Worm (Caenorhabditis elegans) whole organism, mixed stage, embryonic: ENCODE results near the gene mrpl-48.
A peak's percentile ranks its signal among the peaks of the same experiment; 100 is the strongest.

Experiments
- M03D4.4 ChIP-seq: sonication (generic microtip); optimal IDR thresholded peaks from 2 replicates; lab custom pipeline; 2017; ENCODE audit warnings: mild to moderate bottlenecking, missing genetic modification characterization, missing compliant biosample characterization
- bed-3 ChIP-seq: fragments of 200-800 bp; sonication (Bioruptor generic); optimal IDR thresholded peaks from 3 replicates; lab custom pipeline; 2018; ENCODE audit warnings: mild to moderate bottlenecking, missing genetic modification characterization, moderate library complexity, missing compliant biosample characterization
- blmp-1 ChIP-seq: fragments of 150-350 bp; optimal IDR thresholded peaks from 2 replicates; lab custom pipeline; 2014; ENCODE audit warnings: missing biosample characterization, missing genetic modification characterization
- ceh-39 ChIP-seq: fragments of 150-350 bp; optimal IDR thresholded peaks from 2 replicates; lab custom pipeline; 2014; ENCODE audit warnings: missing biosample characterization, missing genetic modification characterization
- ceh-43 ChIP-seq: fragments of 200-800 bp; sonication (Bioruptor generic); optimal IDR thresholded peaks from 2 replicates; lab custom pipeline; 2018; ENCODE audit warnings: mild to moderate bottlenecking, missing genetic modification characterization, moderate library complexity, missing compliant biosample characterization
- ces-1 ChIP-seq: fragments of 150-350 bp; optimal IDR thresholded peaks from 2 replicates; lab custom pipeline; 2014; ENCODE audit warnings: missing biosample characterization, missing genetic modification reagents, missing genetic modification characterization
- cnd-1 ChIP-seq: fragments of 200-800 bp; sonication (Bioruptor generic); optimal IDR thresholded peaks from 2 replicates; lab custom pipeline; 2018; ENCODE audit warnings: mild to moderate bottlenecking, missing genetic modification characterization, missing compliant biosample characterization
- drap-1 ChIP-seq: fragments of 200-800 bp; sonication (Bioruptor generic); optimal IDR thresholded peaks from 3 replicates; lab custom pipeline; 2018; ENCODE audit warnings: mild to moderate bottlenecking, missing genetic modification characterization, missing compliant biosample characterization
- elt-3 ChIP-seq: fragments of 150-350 bp; optimal IDR thresholded peaks from 2 replicates; lab custom pipeline; 2014; ENCODE audit warnings: missing biosample characterization, missing genetic modification characterization
- ham-2 ChIP-seq: fragments of 200-800 bp; sonication (Bioruptor generic); optimal IDR thresholded peaks from 2 replicates; lab custom pipeline; 2018; ENCODE audit warnings: mild to moderate bottlenecking, missing genetic modification characterization, missing compliant biosample characterization
- hlh-1 ChIP-seq: fragments of 150-350 bp; optimal IDR thresholded peaks from 2 replicates; lab custom pipeline; 2014; ENCODE audit warnings: missing biosample characterization, missing genetic modification reagents, missing genetic modification characterization
- lin-13 ChIP-seq: fragments of 150-350 bp; optimal IDR thresholded peaks from 2 replicates; lab custom pipeline; 2014; ENCODE audit warnings: missing biosample characterization, missing genetic modification characterization
- lin-32 ChIP-seq: fragments of 200-800 bp; sonication (Bioruptor generic); optimal IDR thresholded peaks from 2 replicates; lab custom pipeline; 2018; ENCODE audit warnings: mild to moderate bottlenecking, missing genetic modification characterization, missing compliant biosample characterization
- lsy-2 ChIP-seq: fragments of 150-350 bp; optimal IDR thresholded peaks from 2 replicates; lab custom pipeline; 2014; ENCODE audit warnings: missing biosample characterization, missing genetic modification characterization
- mab-5 ChIP-seq: fragments of 150-350 bp; optimal IDR thresholded peaks from 2 replicates; lab custom pipeline; 2014; ENCODE audit warnings: missing biosample characterization, missing genetic modification characterization
- mep-1 ChIP-seq: fragments of 150-350 bp; optimal IDR thresholded peaks from 2 replicates; lab custom pipeline; 2017; ENCODE audit warnings: missing biosample characterization, missing genetic modification reagents, missing genetic modification characterization, inconsistent platforms
- mls-2 ChIP-seq: sonication (generic microtip); optimal IDR thresholded peaks from 2 replicates; lab custom pipeline; 2016; ENCODE audit warnings: mild to moderate bottlenecking, missing genetic modification characterization, moderate library complexity, missing compliant biosample characterization
- nhr-12 ChIP-seq: fragments of 150-350 bp; optimal IDR thresholded peaks from 2 replicates; lab custom pipeline; 2014; ENCODE audit warnings: missing biosample characterization, missing genetic modification characterization
- nhr-2 ChIP-seq: fragments of 150-350 bp; optimal IDR thresholded peaks from 2 replicates; lab custom pipeline; 2014; ENCODE audit warnings: missing biosample characterization, missing genetic modification characterization
- nhr-237 ChIP-seq: fragments of 150-350 bp; optimal IDR thresholded peaks from 2 replicates; lab custom pipeline; 2014; ENCODE audit warnings: missing biosample characterization, missing genetic modification characterization
- nhr-28 ChIP-seq: fragments of 150-350 bp; optimal IDR thresholded peaks from 2 replicates; lab custom pipeline; 2014; ENCODE audit warnings: missing biosample characterization, missing genetic modification characterization
- nhr-76 ChIP-seq: sonication (generic microtip); optimal IDR thresholded peaks from 2 replicates; lab custom pipeline; 2017; ENCODE audit warnings: missing biosample characterization, missing genetic modification characterization
- pha-4 ChIP-seq: fragments of 150-350 bp; optimal IDR thresholded peaks from 2 replicates; lab custom pipeline; 2018; ENCODE audit warnings: missing biosample characterization, missing genetic modification reagents, missing genetic modification characterization
- snpc-4 ChIP-seq: fragments of 150-350 bp; optimal IDR thresholded peaks from 2 replicates; lab custom pipeline; 2014; ENCODE audit warnings: missing biosample characterization, missing genetic modification characterization
- sptf-1 ChIP-seq: sonication (generic microtip); optimal IDR thresholded peaks from 2 replicates; lab custom pipeline; 2017; ENCODE audit warnings: mild to moderate bottlenecking, missing genetic modification characterization, moderate library complexity, missing compliant biosample characterization
- tbx-8 ChIP-seq: fragments of 200-800 bp; sonication (Bioruptor generic); optimal IDR thresholded peaks from 2 replicates; lab custom pipeline; 2018; ENCODE audit warnings: mild to moderate bottlenecking, missing genetic modification characterization, moderate library complexity, missing compliant biosample characterization
- unc-39 ChIP-seq: fragments of 150-350 bp; optimal IDR thresholded peaks from 2 replicates; lab custom pipeline; 2014; ENCODE audit warnings: missing biosample characterization, missing genetic modification characterization
- unc-62 ChIP-seq: fragments of 150-350 bp; optimal IDR thresholded peaks from 2 replicates; lab custom pipeline; 2014; ENCODE audit warnings: missing biosample characterization, missing genetic modification reagents, missing genetic modification characterization
- ztf-11 ChIP-seq: fragments of 150-350 bp; optimal IDR thresholded peaks from 2 replicates; lab custom pipeline; 2014; ENCODE audit warnings: missing biosample characterization, missing genetic modification characterization

The mrpl-48 gene

DNA sequence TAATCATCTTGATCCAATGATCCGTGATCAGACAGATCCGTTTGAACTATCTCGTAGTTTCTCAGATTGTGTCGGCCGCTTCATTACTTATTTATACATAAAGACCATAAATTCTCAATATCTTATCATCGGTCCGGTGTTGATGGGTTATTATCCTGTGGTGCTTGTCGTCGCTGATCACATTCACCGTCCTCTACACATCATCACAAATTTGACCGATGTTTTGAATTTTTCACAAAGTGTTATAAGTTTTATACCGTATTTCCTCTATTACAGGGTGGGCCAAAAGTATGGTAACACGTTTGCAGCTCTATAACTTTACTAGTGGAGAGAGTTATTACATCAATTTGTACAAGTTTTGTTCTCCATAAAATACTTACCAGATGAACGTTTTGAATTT, 5.6 kb upstream of the mrpl-48 start:
- TF ChIP-seq nhr-12 (tag; lab: Kevin White, UChicago): no peak
- no peak for TF ChIP-seq pha-4 (tag; lab: Kevin White, UChicago)
- no peak for TF ChIP-seq nhr-2 (tag; lab: Kevin White, UChicago)
- no peak for TF ChIP-seq ceh-39 (tag; lab: Kevin White, UChicago)

DNA sequence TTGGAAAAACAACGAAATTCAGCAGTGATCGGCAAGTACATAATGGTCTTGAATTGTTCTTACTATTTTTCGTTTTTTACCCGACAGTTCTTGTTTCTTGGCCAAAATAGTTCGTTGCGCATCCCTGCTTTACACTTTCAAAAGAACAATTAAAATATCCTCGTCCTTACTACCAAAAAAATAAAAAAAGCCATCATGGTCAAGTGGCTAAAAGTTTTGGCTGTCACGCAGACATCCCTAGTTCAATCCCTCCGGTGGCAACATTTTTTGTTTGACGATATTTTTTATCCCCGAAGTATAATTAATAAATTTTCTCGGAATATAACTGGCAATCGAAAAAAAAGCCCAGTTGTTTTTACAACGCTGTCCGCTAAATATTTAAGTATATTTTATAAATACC, 1.6 kb upstream of the mrpl-48 start:
- TF ChIP-seq mls-2 (no peak), blmp-1 (tag; lab: Kevin White, UChicago) (no peak), unc-39 (tag; lab: Kevin White, UChicago) (no peak), nhr-2 (tag; lab: Kevin White, UChicago) (no peak), ces-1 (GFP tag; lab: Kevin White, UChicago) (no peak), nhr-237 (tag; lab: Kevin White, UChicago) (no peak), sptf-1 (tag; lab: Kevin White, UChicago) (no peak), tbx-8 (GFP tag; lab: Kevin White, UChicago) (no peak), lin-13 (no peak)
- TF ChIP-seq, all 35 proteins: peak for 0

DNA sequence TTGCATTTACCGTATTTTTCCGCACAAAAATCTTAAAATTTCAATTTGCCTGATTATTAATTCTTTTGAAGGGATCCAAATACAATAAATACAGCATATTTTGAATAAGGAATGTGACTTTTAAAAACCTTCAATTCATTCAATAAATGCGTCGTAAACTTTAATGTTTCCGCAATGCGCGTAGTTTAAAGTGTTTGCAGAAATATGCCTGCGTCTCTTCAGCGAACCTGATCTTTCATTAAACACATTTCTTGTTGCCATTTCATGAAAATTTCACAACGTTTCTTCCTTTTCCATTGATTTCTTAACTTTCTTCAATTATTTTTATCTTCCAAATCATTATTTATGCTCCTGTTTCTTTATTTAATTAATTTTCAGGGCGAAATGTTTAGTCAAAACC, 1.2 kb upstream of the mrpl-48 start, which contains the start of gene vps-37:
TSS of gene vps-37 (plus strand) at position 378 of the 400 bp plus-strand sequence.
- peak; percentile 86 for TF ChIP-seq lsy-2 (tag; lab: Kevin White, UChicago)
- TF ChIP-seq bed-3 (GFP tag; lab: Kevin White, UChicago): peak; percentile 18
- no peak for TF ChIP-seq lin-32
- no peak for TF ChIP-seq unc-39 (tag; lab: Kevin White, UChicago)
- peak; percentile 98 for TF ChIP-seq ces-1 (GFP tag; lab: Kevin White, UChicago)
- peak; percentile 39 for TF ChIP-seq cnd-1 (tag; lab: Kevin White, UChicago)
- TF ChIP-seq snpc-4: no peak
- TF ChIP-seq sptf-1 (tag; lab: Kevin White, UChicago): peak; percentile 56
- TF ChIP-seq mep-1: peak; percentile 76
- TF ChIP-seq pha-4 (tag; lab: Kevin White, UChicago): peak; percentile 72
- peak; percentile 70 for TF ChIP-seq nhr-237 (tag; lab: Kevin White, UChicago)
- peak; percentile 44 for TF ChIP-seq ceh-39 (tag; lab: Kevin White, UChicago)
- peak; percentile 32 for TF ChIP-seq mls-2
- TF ChIP-seq nhr-76 (tag; lab: Kevin White, UChicago): no peak
- peak; percentile 11 for TF ChIP-seq ceh-43
- TF ChIP-seq M03D4.4: peak; percentile 51
- TF ChIP-seq lin-13: peak; percentile 43
- peak; percentile 4 for TF ChIP-seq unc-62 (GFP tag; lab: Kevin White, UChicago)
- peak; percentile 3 for TF ChIP-seq ztf-11 (tag; lab: Kevin White, UChicago)
- TF ChIP-seq drap-1: peak; percentile 21
- TF ChIP-seq, all 35 proteins: peak for 16

DNA sequence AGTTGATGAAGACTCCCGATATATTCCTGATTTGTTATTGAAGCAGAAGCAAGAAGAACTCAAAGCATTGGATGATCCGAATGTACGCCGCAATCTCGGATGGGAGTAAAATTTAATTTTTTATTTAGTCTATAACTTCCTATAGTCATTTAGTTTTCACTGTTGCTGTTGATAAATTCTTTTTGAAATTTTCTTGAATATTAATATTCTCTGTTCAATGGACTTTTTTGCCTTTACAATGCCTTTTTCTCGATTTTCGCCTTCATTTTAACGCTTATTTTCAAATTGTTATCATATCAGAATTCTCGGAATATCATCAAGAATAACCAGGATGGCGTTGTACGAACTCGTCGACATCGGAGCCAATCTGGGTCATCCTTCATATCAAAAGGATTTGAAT, 809 bp downstream of the mrpl-48 start, which contains the start of gene crn-2:
TSS of gene crn-2 (plus strand) at position 301 of the 400 bp plus-strand sequence.
- TF ChIP-seq nhr-12 (tag; lab: Kevin White, UChicago): no peak
- TF ChIP-seq hlh-1 (tag; lab: Kevin White, UChicago): no peak
- no peak for TF ChIP-seq lin-13
- TF ChIP-seq nhr-237 (tag; lab: Kevin White, UChicago): no peak
- no peak for TF ChIP-seq unc-39 (tag; lab: Kevin White, UChicago)
- TF ChIP-seq ham-2 (GFP tag; lab: Kevin White, UChicago): no peak
- no peak for TF ChIP-seq lsy-2 (tag; lab: Kevin White, UChicago)
- TF ChIP-seq blmp-1 (tag; lab: Kevin White, UChicago): no peak
- no peak for TF ChIP-seq nhr-28 (tag; lab: Kevin White, UChicago)
- no peak for TF ChIP-seq nhr-2 (tag; lab: Kevin White, UChicago)

DNA sequence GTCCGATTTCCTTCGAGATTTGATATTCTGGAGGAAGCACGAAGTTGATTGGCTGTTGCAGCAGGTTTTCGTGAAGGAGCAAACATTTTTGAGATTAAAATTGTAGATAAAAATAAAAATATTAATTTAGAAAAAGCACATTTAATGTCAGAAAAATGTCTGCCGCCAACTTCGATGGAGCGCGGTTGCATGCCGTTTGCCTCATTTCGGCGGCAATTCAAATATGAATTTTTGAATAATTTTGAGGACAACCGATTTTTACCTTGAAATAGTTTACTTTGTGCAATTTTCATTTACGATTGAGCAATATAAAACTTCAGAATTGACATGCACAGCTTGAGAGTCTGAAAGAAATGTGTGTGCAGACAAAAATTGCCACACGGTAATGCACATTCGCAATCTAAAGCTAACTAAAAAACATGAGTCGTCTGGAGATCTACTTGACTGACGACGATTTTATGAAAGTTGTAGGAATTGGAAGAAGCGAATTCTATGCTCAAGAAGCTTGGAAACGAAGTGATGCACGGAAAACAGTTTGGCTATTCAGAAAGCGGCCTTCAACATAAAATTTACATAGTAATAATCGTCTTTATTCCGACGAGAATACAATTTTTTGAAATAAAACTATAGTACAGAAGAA, 3.0 kb downstream of the mrpl-48 start, which contains the start of gene zhit-1:
TSS of gene zhit-1 (minus strand) at position 161 of the 640 bp plus-strand sequence.
- peak; percentile 28 for TF ChIP-seq mep-1
- TF ChIP-seq elt-3 (tag; lab: Kevin White, UChicago): no peak

DNA sequence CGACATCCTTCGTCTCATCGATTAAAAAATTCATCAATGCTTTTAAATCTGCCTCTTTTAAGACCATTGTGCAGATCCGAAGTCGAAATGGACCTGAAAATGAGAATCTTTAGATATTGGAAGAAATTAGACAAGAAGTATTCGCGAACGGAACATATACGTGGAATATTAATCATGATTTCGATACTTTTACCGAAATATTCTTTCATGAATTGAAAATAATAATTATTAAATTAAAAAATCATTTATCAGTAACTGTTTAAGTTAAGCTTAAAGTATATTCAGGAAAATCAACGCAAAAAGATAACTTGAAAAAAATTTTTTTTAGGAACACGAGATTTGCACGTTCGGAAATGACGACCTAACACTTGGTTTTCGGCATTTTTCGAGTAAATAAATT, 7.8 kb downstream of the mrpl-48 start, which contains the start of gene CD4.8:
TSS of gene CD4.8 (minus strand) at position 101 of the 400 bp plus-strand sequence.
- no peak for TF ChIP-seq ceh-43
- TF ChIP-seq ham-2 (GFP tag; lab: Kevin White, UChicago): no peak
- no peak for TF ChIP-seq lin-32
- TF ChIP-seq ces-1 (GFP tag; lab: Kevin White, UChicago): no peak
- TF ChIP-seq lsy-2 (tag; lab: Kevin White, UChicago): no peak
- no peak for TF ChIP-seq M03D4.4
- TF ChIP-seq pha-4 (tag; lab: Kevin White, UChicago): no peak
- no peak for TF ChIP-seq bed-3 (GFP tag; lab: Kevin White, UChicago)
- no peak for TF ChIP-seq nhr-237 (tag; lab: Kevin White, UChicago)
- TF ChIP-seq ztf-11 (tag; lab: Kevin White, UChicago): no peak
- no peak for TF ChIP-seq cnd-1 (tag; lab: Kevin White, UChicago)
- TF ChIP-seq elt-3 (tag; lab: Kevin White, UChicago): no peak
- TF ChIP-seq nhr-12 (tag; lab: Kevin White, UChicago): no peak
- TF ChIP-seq mls-2: no peak
- TF ChIP-seq drap-1: no peak
- no peak for TF ChIP-seq mab-5 (tag; lab: Kevin White, UChicago)
